Worm (Caenorhabditis elegans) whole organism, young adult: ENCODE data around the gene acdh-11.

Experiments
- C17E4.6 ChIP-seq: fragments of 200-800 bp; sonication (Bioruptor generic); IDR thresholded peaks from 2 replicates; pipeline ENCODE4 v1.3.6; 2022; ENCODE audit warnings: missing genetic modification reagents, missing genetic modification characterization, missing compliant biosample characterization
- D2030.7 ChIP-seq: fragments of 200-800 bp; sonication (Bioruptor generic); IDR thresholded peaks from 2 replicates; pipeline ENCODE4 v1.3.6; 2022; ENCODE audit warnings: missing genetic modification reagents, missing genetic modification characterization, missing compliant biosample characterization
- F33H1.4 ChIP-seq: fragments of 200-800 bp; sonication (Bioruptor generic); IDR thresholded peaks from 2 replicates; pipeline ENCODE4 v1.3.6; 2022; ENCODE audit warnings: missing genetic modification reagents, missing genetic modification characterization, missing compliant biosample characterization
- F49E8.2 ChIP-seq: sonication (generic microtip); optimal IDR thresholded peaks from 3 replicates; lab custom pipeline; 2017; ENCODE audit warnings: missing genetic modification characterization, mild to moderate bottlenecking, missing compliant biosample characterization, antibody characterized with exemption, moderate library complexity; ENCODE audit not compliant: insufficient read depth
- K11D2.4 ChIP-seq: fragments of 200-800 bp; sonication (Bioruptor generic); IDR thresholded peaks from 2 replicates; pipeline ENCODE4 v1.3.6; 2022; ENCODE audit warnings: missing genetic modification reagents, missing genetic modification characterization, missing compliant biosample characterization
- K12H6.12 ChIP-seq: fragments of 200-800 bp; sonication (Bioruptor generic); optimal IDR thresholded peaks from 2 replicates; lab custom pipeline; 2018; ENCODE audit warnings: mild to moderate bottlenecking, missing genetic modification characterization, missing compliant biosample characterization
- Y67H2A.10 ChIP-seq: fragments of 200-800 bp; sonication (Bioruptor generic); conservative IDR thresholded peaks from 2 replicates; pipeline ENCODE4 v1.3.6; 2022; ENCODE audit warnings: missing genetic modification reagents, missing genetic modification characterization, missing compliant biosample characterization
- bed-1 ChIP-seq: fragments of 200-800 bp; sonication (Bioruptor generic); IDR thresholded peaks from 2 replicates; pipeline ENCODE4 v1.3.6; 2022; ENCODE audit warnings: missing genetic modification reagents, missing genetic modification characterization, missing compliant biosample characterization
- bed-2 ChIP-seq: fragments of 200-800 bp; sonication (Bioruptor generic); IDR thresholded peaks from 2 replicates; pipeline ENCODE4 v1.3.6; 2022; ENCODE audit warnings: missing genetic modification reagents, missing genetic modification characterization, missing compliant biosample characterization
- ceh-100 ChIP-seq: fragments of 200-800 bp; sonication (Bioruptor generic); IDR thresholded peaks from 2 replicates; pipeline ENCODE4 v1.3.6; 2022; ENCODE audit warnings: missing genetic modification reagents, missing genetic modification characterization, missing compliant biosample characterization
- ceh-27 ChIP-seq: fragments of 200-800 bp; sonication (Bioruptor generic); optimal IDR thresholded peaks from 2 replicates; lab custom pipeline; 2018; ENCODE audit warnings: mild to moderate bottlenecking, missing genetic modification characterization, moderate library complexity, missing compliant biosample characterization
- ceh-40 ChIP-seq: fragments of 200-800 bp; sonication (Bioruptor generic); IDR thresholded peaks from 2 replicates; pipeline ENCODE4 v1.3.6; 2022; ENCODE audit warnings: missing genetic modification characterization, missing compliant biosample characterization
- ceh-79 ChIP-seq: sonication (generic microtip); optimal IDR thresholded peaks from 2 replicates; lab custom pipeline; 2017; ENCODE audit warnings: mild to moderate bottlenecking, missing genetic modification characterization, missing compliant biosample characterization
- dox-1 ChIP-seq: fragments of 200-800 bp; sonication (Bioruptor generic); IDR thresholded peaks from 2 replicates; pipeline ENCODE4 v1.3.6; 2022; ENCODE audit warnings: missing genetic modification reagents, missing genetic modification characterization, missing compliant biosample characterization
- efl-1 ChIP-seq: fragments of 150-350 bp; optimal IDR thresholded peaks from 2 replicates; lab custom pipeline; 2014; ENCODE audit warnings: missing biosample characterization, missing genetic modification reagents, missing genetic modification characterization
- gei-17 ChIP-seq: fragments of 200-800 bp; sonication (Bioruptor generic); optimal IDR thresholded peaks from 2 replicates; lab custom pipeline; 2018; ENCODE audit warnings: mild to moderate bottlenecking, missing genetic modification characterization, missing compliant biosample characterization
- him-1 ChIP-seq: sonication (generic microtip); optimal IDR thresholded peaks from 2 replicates; lab custom pipeline; 2016; ENCODE audit warnings: missing genotype, missing genetic modification reagents, missing genetic modification characterization, missing compliant biosample characterization
- lin-35 ChIP-seq, 3 experiments: fragments of 150-350 bp in 2 of 3; sonication (generic microtip) in 1 of 3; optimal IDR thresholded peaks; 2 replicates each; lab custom pipeline; 2014 to 2018; ENCODE audit warnings: missing biosample characterization in 3 of 3, missing genetic modification characterization in 3 of 3, missing genetic modification reagents in 3 of 3
- lin-40 ChIP-seq: sonication (generic microtip); optimal IDR thresholded peaks from 2 replicates; lab custom pipeline; 2016; ENCODE audit warnings: missing genetic modification characterization, mild to moderate bottlenecking, missing compliant biosample characterization, missing genotype, missing genetic modification reagents
- lsl-1 ChIP-seq: fragments of 200-800 bp; sonication (Bioruptor generic); optimal IDR thresholded peaks from 2 replicates; lab custom pipeline; 2018; ENCODE audit warnings: mild to moderate bottlenecking, missing genetic modification characterization, moderate library complexity, missing compliant biosample characterization
- madf-3 ChIP-seq: fragments of 200-800 bp; sonication (Bioruptor generic); IDR thresholded peaks from 2 replicates; pipeline ENCODE4 v1.3.6; 2022; ENCODE audit warnings: missing genetic modification reagents, missing genetic modification characterization, missing compliant biosample characterization
- madf-8 ChIP-seq: fragments of 200-800 bp; sonication (Bioruptor generic); conservative IDR thresholded peaks from 2 replicates; pipeline ENCODE4 v1.3.6; 2022; ENCODE audit warnings: missing genetic modification reagents, missing genetic modification characterization, missing compliant biosample characterization
- mcd-1 ChIP-seq: fragments of 200-800 bp; sonication (Bioruptor generic); IDR thresholded peaks from 2 replicates; pipeline ENCODE4 v1.3.6; 2022; ENCODE audit warnings: missing genetic modification reagents, missing genetic modification characterization, missing compliant biosample characterization
- mel-28 ChIP-seq: sonication (generic microtip); optimal IDR thresholded peaks from 2 replicates; lab custom pipeline; 2016; ENCODE audit warnings: borderline replicate concordance, mild to moderate bottlenecking, missing genetic modification characterization, missing compliant biosample characterization
- mxl-1 ChIP-seq: sonication (generic microtip); optimal IDR thresholded peaks from 2 replicates; lab custom pipeline; 2016; ENCODE audit warnings: missing genetic modification characterization, missing compliant biosample characterization
- nhr-120 ChIP-seq: fragments of 200-800 bp; sonication (Bioruptor generic); IDR thresholded peaks from 2 replicates; pipeline ENCODE4 v1.3.6; 2022; ENCODE audit warnings: missing genetic modification characterization, missing compliant biosample characterization
- nhr-179 ChIP-seq: sonication (generic microtip); optimal IDR thresholded peaks from 2 replicates; lab custom pipeline; 2016; ENCODE audit warnings: mild to moderate bottlenecking, missing genetic modification characterization, missing compliant biosample characterization
- nhr-80 ChIP-seq: sonication (generic microtip); optimal IDR thresholded peaks from 2 replicates; lab custom pipeline; 2016; ENCODE audit warnings: missing genetic modification characterization, missing compliant biosample characterization
- nhr-90 ChIP-seq: sonication (generic microtip); optimal IDR thresholded peaks from 2 replicates; lab custom pipeline; 2016; ENCODE audit warnings: missing genotype, mild to moderate bottlenecking, missing genetic modification characterization, missing compliant biosample characterization
- sea-2 ChIP-seq: fragments of 200-800 bp; sonication (Bioruptor generic); IDR thresholded peaks from 2 replicates; pipeline ENCODE4 v1.3.6; 2022; ENCODE audit warnings: missing genetic modification characterization, missing compliant biosample characterization
- snpc-1.1 ChIP-seq: sonication (generic microtip); optimal IDR thresholded peaks from 2 replicates; lab custom pipeline; 2017; ENCODE audit warnings: missing genetic modification characterization, mild to moderate bottlenecking, missing compliant biosample characterization, antibody characterized with exemption, moderate library complexity, missing genotype, missing genetic modification reagents; ENCODE audit not compliant: insufficient read depth
- snpc-1.3 ChIP-seq: sonication (generic microtip); optimal IDR thresholded peaks from 2 replicates; lab custom pipeline; 2017; ENCODE audit warnings: missing genetic modification characterization, mild to moderate bottlenecking, missing compliant biosample characterization, antibody characterized with exemption, moderate library complexity, missing genotype, missing genetic modification reagents; ENCODE audit not compliant: insufficient read depth
- snpc-4 ChIP-seq, 5 experiments: fragments of 150-350 bp in 1 of 5; sonication (generic microtip) in 4 of 5; optimal IDR thresholded peaks; 2 replicates each; lab custom pipeline; 2014 to 2018; ENCODE audit warnings: missing genetic modification characterization in 5 of 5, missing biosample characterization in 3 of 5, antibody characterized with exemption in 2 of 5, mild to moderate bottlenecking in 2 of 5, missing compliant biosample characterization in 2 of 5, missing genotype in 2 of 5, moderate library complexity in 2 of 5, missing genetic modification reagents in 1 of 5
- sptf-2 ChIP-seq: fragments of 200-800 bp; sonication (Bioruptor generic); optimal IDR thresholded peaks from 2 replicates; lab custom pipeline; 2018; ENCODE audit warnings: mild to moderate bottlenecking, missing genetic modification characterization, missing compliant biosample characterization
- tbx-9 ChIP-seq: sonication (generic microtip); optimal IDR thresholded peaks from 2 replicates; lab custom pipeline; 2016; ENCODE audit warnings: borderline replicate concordance, missing genetic modification characterization, inconsistent platforms, missing compliant biosample characterization
- unc-130 ChIP-seq: sonication (generic microtip); optimal IDR thresholded peaks from 2 replicates; lab custom pipeline; 2016; ENCODE audit warnings: missing genetic modification reagents, missing genetic modification characterization, missing compliant biosample characterization
- ztf-25 ChIP-seq: fragments of 200-800 bp; sonication (Bioruptor generic); IDR thresholded peaks from 2 replicates; pipeline ENCODE4 v1.3.6; 2022; ENCODE audit warnings: missing genetic modification reagents, missing genetic modification characterization, missing compliant biosample characterization
- ztf-6 ChIP-seq: fragments of 200-800 bp; sonication (Bioruptor generic); IDR thresholded peaks from 2 replicates; pipeline ENCODE4 v1.3.6; 2022; ENCODE audit warnings: missing genetic modification reagents, missing genetic modification characterization, missing compliant biosample characterization

acdh-11 gene

ce11 chrIII:10600138-10600626 lies 34.1 kb downstream of the acdh-11 start, which contains the start of gene epg-6 (continued):
- TF ChIP-seq mxl-1 (tag; lab: Kevin White, UChicago) (no peak), ztf-6 (GFP tag; lab: Robert Waterston, UW) (no peak), ceh-40 (GFP tag; lab: Robert Waterston, UW) (no peak), snpc-4 (GFP tag; optimal IDR thresholded peaks at IDR 0.05; lab: Kevin White, UChicago) (no peak), snpc-4 (tag; optimal IDR thresholded peaks at IDR 0.05; lab: Kevin White, UChicago) (peak in 1 of 4 experiments; percentile 0), Y67H2A.10 (no peak), madf-3 (GFP tag; lab: Robert Waterston, UW) (no peak), mel-28 (no peak), C17E4.6 (no peak), tbx-9 (tag; lab: Kevin White, UChicago) (no peak), bed-2 (no peak), snpc-1.3 (tag; lab: Kevin White, UChicago) (peak; percentile 58), F33H1.4 (GFP tag; lab: Robert Waterston, UW) (peak; percentile 94), K11D2.4 (GFP tag; lab: Robert Waterston, UW) (no peak), lsl-1 (GFP tag; lab: Kevin White, UChicago) (peak; percentile 99), snpc-1.1 (tag; lab: Kevin White, UChicago) (peak; percentile 17), nhr-90 (tag; lab: Kevin White, UChicago) (no peak), D2030.7 (GFP tag; lab: Robert Waterston, UW) (peak; percentile 74), ceh-79 (tag; lab: Kevin White, UChicago) (no peak), gei-17 (GFP tag; lab: Kevin White, UChicago) (no peak), efl-1 (GFP tag; lab: Kevin White, UChicago) (peak; percentile 75), lin-40 (tag; lab: Kevin White, UChicago) (no peak), madf-8 (GFP tag; lab: Robert Waterston, UW) (peak; percentile 82), unc-130 (peak; percentile 19), him-1 (tag; lab: Kevin White, UChicago) (peak; percentile 50), ztf-25 (GFP tag; lab: Robert Waterston, UW) (no peak), mcd-1 (GFP tag; lab: Robert Waterston, UW) (no peak), lin-35 (GFP tag; optimal IDR thresholded peaks at IDR 0.05; lab: Kevin White, UChicago) (no peak), nhr-179 (tag; lab: Kevin White, UChicago) (no peak)

ce11 chrIII:10600894-10601293 lies 34.8 kb downstream of the acdh-11 start:
- TF ChIP-seq ceh-100 (GFP tag; lab: Robert Waterston, UW): no peak
- no peak for TF ChIP-seq bed-1 (GFP tag; lab: Robert Waterston, UW)
- no peak for TF ChIP-seq F49E8.2 (tag; lab: Kevin White, UChicago)
- TF ChIP-seq madf-3 (GFP tag; lab: Robert Waterston, UW): no peak
- no peak for TF ChIP-seq mel-28

- TF ChIP-seq ceh-27 (no peak), nhr-80 (tag; lab: Kevin White, UChicago) (no peak), sea-2 (GFP tag; lab: Robert Waterston, UW) (no peak), dox-1 (GFP tag; lab: Robert Waterston, UW) (no peak), sptf-2 (GFP tag; lab: Kevin White, UChicago) (no peak), nhr-120 (GFP tag; lab: Robert Waterston, UW) (no peak), K12H6.12 (no peak)
- TF ChIP-seq, all 124 proteins: peak for 0
Observed at ce11 chrIII:10603248-10603647, 37.2 kb downstream of the acdh-11 start, which contains the start of gene Y39A1A.2. Y39A1A.2 (minus strand) TSS chrIII:10603566.
